Fruit fly (Drosophila melanogaster): ENCODE measurements around the gene CG4440.

CG4440 gene

dm6 chr2L:16284306-16285299, 45.1 kb upstream of the CG4440 start (continued):
- TF ChIP-seq CG11723 (GFP tag; optimal IDR thresholded peaks at IDR 0.05) (no peak), PHDP (tag; optimal IDR thresholded peaks at IDR 0.05) (peak; percentile 60), Atf-2 (GFP tag; optimal IDR thresholded peaks at IDR 0.05) (peak; percentile 1), CG11696 (GFP tag; IDR thresholded peaks at IDR 0.05) (no peak), CHES-1-like (GFP tag; optimal IDR thresholded peaks at IDR 0.05) (peak; percentile 4), CG1603 (tag; optimal IDR thresholded peaks at IDR 0.05) (peak; percentile 30), tna (GFP tag; IDR thresholded peaks at IDR 0.05; ENCODE audit: partially characterized antibody) (no peak), esg (GFP tag; conservative IDR thresholded peaks at IDR 0.05) (no peak), CG12236 (GFP tag; optimal IDR thresholded peaks at IDR 0.05) (no peak), stc (GFP tag; IDR thresholded peaks at IDR 0.05) (no peak), ci (GFP tag; IDR thresholded peaks at IDR 0.05) (no peak), peb (GFP tag; IDR thresholded peaks at IDR 0.05) (no peak), Bteb2 (GFP tag; optimal IDR thresholded peaks at IDR 0.05) (peak; percentile 37), CG8281 (tag; optimal IDR thresholded peaks at IDR 0.05) (peak; percentile 40), Ravus (GFP tag; IDR thresholded peaks at IDR 0.05) (no peak), Poxn (GFP tag; IDR thresholded peaks at IDR 0.05) (no peak), CG10979 (tag; optimal IDR thresholded peaks at IDR 0.05) (no peak), cad (GFP tag; optimal IDR thresholded peaks at IDR 0.05) (peak; percentile 28), Optix (GFP tag; IDR thresholded peaks at IDR 0.05) (no peak), crol (GFP tag; IDR thresholded peaks at IDR 0.05) (no peak), schlank (tag; optimal IDR thresholded peaks at IDR 0.05) (peak; percentile 47), CG14860 (GFP tag; IDR thresholded peaks at IDR 0.05; ENCODE audit: partially characterized antibody) (no peak), Scr (GFP tag; IDR thresholded peaks at IDR 0.05; ENCODE audit: partially characterized antibody) (no peak), Sox100B (GFP tag; optimal IDR thresholded peaks at IDR 0.05) (peak; percentile 25), CG5180 (GFP tag; optimal IDR thresholded peaks at IDR 0.05) (peak; percentile 27), fd96Cb (tag; optimal IDR thresholded peaks at IDR 0.05) (peak; percentile 24), CG9727 (GFP tag; optimal IDR thresholded peaks at IDR 0.05) (peak; percentile 45), al (GFP tag; IDR thresholded peaks at IDR 0.05) (no peak), grau (tag; optimal IDR thresholded peaks at IDR 0.05) (peak; percentile 45), CG10654 (GFP tag; optimal IDR thresholded peaks at IDR 0.05) (peak; percentile 21), CG10959 (GFP tag; IDR thresholded peaks at IDR 0.05) (no peak), CG4282 (GFP tag; optimal IDR thresholded peaks at IDR 0.05) (peak; percentile 9), CG18599 (GFP tag; optimal IDR thresholded peaks at IDR 0.05) (peak; percentile 77), CG7786 (GFP tag; optimal IDR thresholded peaks at IDR 0.05) (peak; percentile 5), sd (tag; optimal IDR thresholded peaks at IDR 0.05) (peak; percentile 41), CG13123 (GFP tag; optimal IDR thresholded peaks at IDR 0.05) (no peak), Ets97D (GFP tag; optimal IDR thresholded peaks at IDR 0.05) (peak; percentile 74), pb (GFP tag; optimal IDR thresholded peaks at IDR 0.05) (no peak), CG4707 (GFP tag; optimal IDR thresholded peaks at IDR 0.05) (peak; percentile 58), CG18764 (GFP tag; optimal IDR thresholded peaks at IDR 0.05) (no peak), CG8478 (optimal IDR thresholded peaks at IDR 0.05) (peak; percentile 74), phol (tag; optimal IDR thresholded peaks at IDR 0.05) (peak; percentile 21), CG15073 (GFP tag; optimal IDR thresholded peaks at IDR 0.05) (peak; percentile 97), CG13894 (tag; optimal IDR thresholded peaks at IDR 0.05) (peak; percentile 60), Doc3 (GFP tag; IDR thresholded peaks at IDR 0.05; ENCODE audit: partially characterized antibody) (no peak), CG13624 (GFP tag; optimal IDR thresholded peaks at IDR 0.05) (peak; percentile 76), zf30C (GFP tag; optimal IDR thresholded peaks at IDR 0.05) (no peak), Fer1 (GFP tag; optimal IDR thresholded peaks at IDR 0.05) (peak; percentile 45), wdn (GFP tag; IDR thresholded peaks at IDR 0.05) (no peak)
